Fruit fly (Drosophila melanogaster) whole organism, prepupa: Measurements from ENCODE around the gene CG15027.

ENCODE experiments used
- Blimp-1 ChIP-seq: fragments of 200-800 bp; sonication (Bioruptor generic); optimal IDR thresholded peaks from 3 replicates; lab custom pipeline; 2017; ENCODE audit warnings: missing biosample characterization, missing genetic modification characterization, mild to moderate bottlenecking, moderate library complexity, missing genetic modification reagents
- CG11762 ChIP-seq: fragments of 200-800 bp; sonication (Bioruptor generic); optimal IDR thresholded peaks from 3 replicates; lab custom pipeline; 2016; ENCODE audit warnings: missing biosample characterization, missing genetic modification characterization; ENCODE audit not compliant: insufficient read depth
- CG16779 ChIP-seq: fragments of 200-800 bp; sonication (Bioruptor generic); optimal IDR thresholded peaks from 3 replicates; lab custom pipeline; 2017; ENCODE audit warnings: missing biosample characterization, mild to moderate bottlenecking, missing genetic modification characterization
- CG6808 ChIP-seq: fragments of 200-800 bp; sonication (Bioruptor generic); optimal IDR thresholded peaks from 3 replicates; lab custom pipeline; 2017; ENCODE audit warnings: missing biosample characterization, missing genetic modification characterization, mild to moderate bottlenecking, moderate library complexity, missing genetic modification reagents
- Gug ChIP-seq: fragments of 200-800 bp; sonication (Bioruptor generic); IDR thresholded peaks from 2 replicates; pipeline ENCODE4 v1.3.6; 2022; ENCODE audit warnings: missing biosample characterization, missing genetic modification characterization
- Lpt ChIP-seq: fragments of 200-800 bp; sonication (Bioruptor generic); optimal IDR thresholded peaks from 3 replicates; lab custom pipeline; 2016; ENCODE audit warnings: missing biosample characterization, missing genetic modification characterization
- eg ChIP-seq: fragments of 200-800 bp; sonication (Bioruptor generic); IDR thresholded peaks from 3 replicates; pipeline ENCODE4 v1.3.6; 2022; ENCODE audit warnings: missing biosample characterization, missing genetic modification characterization
- ss ChIP-seq, 2 experiments: fragments of 200-800 bp; sonication (Bioruptor generic); optimal IDR thresholded peaks; 2 replicates in 1 of 2; 3 replicates in 1 of 2; lab custom pipeline; 2017 to 2018; ENCODE audit warnings: mild to moderate bottlenecking in 2 of 2, missing biosample characterization in 2 of 2, missing genetic modification characterization in 2 of 2, moderate library complexity in 1 of 2

- TF ChIP-seq CG11762 (GFP tag; lab: Kevin White, UChicago) (no peak), CG6808 (GFP tag; lab: Kevin White, UChicago) (peak; percentile 37), Gug (GFP tag; lab: Robert Waterston, UW) (peak; percentile 23; the same call in 1 of the 2 replicates), ss (GFP tag; optimal IDR thresholded peaks at IDR 0.05; lab: Kevin White, UChicago) (peak; percentile 21 to 55), eg (peak; percentile 63), Blimp-1 (peak; percentile 10), Lpt (GFP tag; lab: Kevin White, UChicago) (no peak), CG16779 (tag; lab: Kevin White, UChicago) (no peak)
Measured at dm6 chrX:15085777-15086510, at the start of gene CG15027, which contains the start of gene Dbct.
